Worm (Caenorhabditis elegans) whole organism, L4 larva: Measurements from ENCODE around the gene tsfm-1.

Experiments used
- D1046.2 ChIP-seq: fragments of 200-800 bp; sonication (Bioruptor generic); IDR thresholded peaks from 2 replicates; pipeline ENCODE4 v1.3.6; 2022; ENCODE audit warnings: missing genetic modification characterization, missing compliant biosample characterization
- F37D6.2 ChIP-seq: sonication (generic microtip); optimal IDR thresholded peaks from 2 replicates; lab custom pipeline; 2016; ENCODE audit warnings: mild to moderate bottlenecking, missing genetic modification characterization, missing compliant biosample characterization
- F49E8.2 ChIP-seq: sonication (generic microtip); optimal IDR thresholded peaks from 2 replicates; lab custom pipeline; 2016; ENCODE audit warnings: missing compliant biosample characterization, mild to moderate bottlenecking, missing genetic modification characterization, borderline replicate concordance
- R02D3.7 ChIP-seq: fragments of 150-350 bp; sonication (generic microtip); optimal IDR thresholded peaks from 3 replicates; lab custom pipeline; 2014; ENCODE audit warnings: missing biosample characterization, missing genetic modification characterization
- Y48G9A.11 ChIP-seq: fragments of 200-800 bp; sonication (Bioruptor generic); IDR thresholded peaks from 2 replicates; pipeline ENCODE4 v1.3.6; 2022; ENCODE audit warnings: missing genetic modification reagents, missing genetic modification characterization, missing compliant biosample characterization
- ZK337.2 ChIP-seq: fragments of 200-800 bp; sonication (Bioruptor generic); IDR thresholded peaks from 2 replicates; pipeline ENCODE4 v1.3.6; 2022; ENCODE audit warnings: missing genetic modification reagents, missing genetic modification characterization, missing compliant biosample characterization
- ZK546.5 ChIP-seq, 2 experiments: sonication (generic microtip); optimal IDR thresholded peaks; 2 replicates each; lab custom pipeline; 2017; ENCODE audit warnings: missing biosample characterization in 2 of 2, missing genetic modification characterization in 2 of 2
- aly-2 ChIP-seq: sonication (generic microtip); optimal IDR thresholded peaks from 2 replicates; lab custom pipeline; 2018; ENCODE audit warnings: missing biosample characterization, missing genetic modification characterization
- ama-1 ChIP-seq: fragments of 150-350 bp; optimal IDR thresholded peaks from 2 replicates; lab custom pipeline; 2014; ENCODE audit warnings: inconsistent platforms, mixed read lengths
- ceh-20 ChIP-seq: fragments of 200-800 bp; sonication (Bioruptor generic); IDR thresholded peaks from 2 replicates; pipeline ENCODE4 v1.3.6; 2022; ENCODE audit warnings: missing genetic modification reagents, missing genetic modification characterization, missing compliant biosample characterization
- ceh-28 ChIP-seq: fragments of 150-350 bp; optimal IDR thresholded peaks from 2 replicates; lab custom pipeline; 2014; ENCODE audit warnings: missing biosample characterization, missing genetic modification reagents, missing genetic modification characterization
- ceh-32 ChIP-seq: sonication (generic microtip); optimal IDR thresholded peaks from 2 replicates; lab custom pipeline; 2016; ENCODE audit warnings: mild to moderate bottlenecking, missing genetic modification characterization, missing compliant biosample characterization; ENCODE audit not compliant: poor library complexity
- ceh-82 ChIP-seq: sonication (generic microtip); optimal IDR thresholded peaks from 2 replicates; lab custom pipeline; 2017; ENCODE audit warnings: missing biosample characterization, missing genetic modification characterization
- daf-16 ChIP-seq, 3 experiments: sonication (generic microtip); optimal IDR thresholded peaks; 2 replicates each; lab custom pipeline; 2016 to 2017; ENCODE audit warnings: missing genetic modification characterization in 3 of 3, missing genetic modification reagents in 3 of 3, mild to moderate bottlenecking in 2 of 3, missing compliant biosample characterization in 2 of 3, missing biosample characterization in 1 of 3, moderate library complexity in 1 of 3
- dmd-6 ChIP-seq: fragments of 200-800 bp; sonication (Bioruptor generic); IDR thresholded peaks from 2 replicates; pipeline ENCODE4 v1.3.6; 2022; ENCODE audit warnings: missing genetic modification reagents, missing genetic modification characterization, missing compliant biosample characterization
- dmd-8 ChIP-seq: fragments of 200-800 bp; sonication (Bioruptor generic); IDR thresholded peaks from 2 replicates; pipeline ENCODE4 v1.3.6; 2022; ENCODE audit warnings: missing genetic modification characterization, missing compliant biosample characterization
- dpl-1 ChIP-seq: fragments of 150-350 bp; optimal IDR thresholded peaks from 2 replicates; lab custom pipeline; 2014; ENCODE audit warnings: missing biosample characterization, missing genetic modification reagents, missing genetic modification characterization
- dve-1 ChIP-seq: sonication (generic microtip); optimal IDR thresholded peaks from 2 replicates; lab custom pipeline; 2017; ENCODE audit warnings: antibody characterized with exemption, mild to moderate bottlenecking, missing genetic modification characterization, missing compliant biosample characterization; ENCODE audit not compliant: insufficient read depth
- egl-43 ChIP-seq: fragments of 200-800 bp; sonication (Bioruptor generic); IDR thresholded peaks from 2 replicates; pipeline ENCODE4 v1.3.6; 2022; ENCODE audit warnings: missing genetic modification reagents, missing genetic modification characterization, missing compliant biosample characterization
- fkh-10 ChIP-seq: fragments of 150-350 bp; optimal IDR thresholded peaks from 2 replicates; lab custom pipeline; 2014; ENCODE audit warnings: missing biosample characterization, missing genetic modification reagents, missing genetic modification characterization
- gei-8 ChIP-seq: fragments of 200-800 bp; sonication (Bioruptor generic); optimal IDR thresholded peaks from 2 replicates; lab custom pipeline; 2018; ENCODE audit warnings: mild to moderate bottlenecking, missing genetic modification characterization, missing compliant biosample characterization
- hif-1 ChIP-seq, 2 experiments: sonication (generic microtip); optimal IDR thresholded peaks; 2 replicates each; lab custom pipeline; 2016 to 2017; ENCODE audit warnings: missing compliant biosample characterization in 2 of 2, missing genetic modification characterization in 2 of 2, missing genetic modification reagents in 2 of 2, missing genotype in 2 of 2, mild to moderate bottlenecking in 1 of 2
- jun-1 ChIP-seq: fragments of 150-350 bp; optimal IDR thresholded peaks from 2 replicates; lab custom pipeline; 2014; ENCODE audit warnings: missing biosample characterization, missing genetic modification reagents, missing genetic modification characterization
- lin-1 ChIP-seq: fragments of 200-800 bp; sonication (Bioruptor generic); IDR thresholded peaks from 2 replicates; pipeline ENCODE4 v1.3.6; 2022; ENCODE audit warnings: missing genetic modification reagents, missing genetic modification characterization, missing compliant biosample characterization
- lin-13 ChIP-seq: fragments of 150-350 bp; optimal IDR thresholded peaks from 2 replicates; lab custom pipeline; 2014; ENCODE audit warnings: missing biosample characterization, missing genetic modification reagents, missing genetic modification characterization
- lin-15B ChIP-seq: fragments of 150-350 bp; sonication (generic microtip); optimal IDR thresholded peaks from 3 replicates; lab custom pipeline; 2014; ENCODE audit warnings: missing biosample characterization, missing genetic modification characterization
- lin-29 ChIP-seq: fragments of 200-800 bp; sonication (Bioruptor generic); IDR thresholded peaks from 2 replicates; pipeline ENCODE4 v1.3.6; 2022; ENCODE audit warnings: missing genetic modification reagents, missing genetic modification characterization, missing compliant biosample characterization
- lin-38 ChIP-seq: fragments of 200-800 bp; sonication (Bioruptor generic); IDR thresholded peaks from 2 replicates; pipeline ENCODE4 v1.3.6; 2022; ENCODE audit warnings: missing genetic modification reagents, missing genetic modification characterization, missing compliant biosample characterization
- lin-39 ChIP-seq: fragments of 150-350 bp; optimal IDR thresholded peaks from 2 replicates; lab custom pipeline; 2014; ENCODE audit warnings: missing biosample characterization, missing genetic modification reagents, missing genetic modification characterization
- lir-3 ChIP-seq: sonication (generic microtip); optimal IDR thresholded peaks from 2 replicates; lab custom pipeline; 2016; ENCODE audit warnings: mild to moderate bottlenecking, missing genetic modification characterization, missing compliant biosample characterization
- lsy-2 ChIP-seq, 2 experiments: fragments of 150-350 bp in 1 of 2; sonication (generic microtip) in 1 of 2; optimal IDR thresholded peaks; 2 replicates each; lab custom pipeline; 2014 to 2017; ENCODE audit warnings: missing biosample characterization in 2 of 2, missing genetic modification characterization in 2 of 2
- madf-9 ChIP-seq: fragments of 200-800 bp; sonication (Bioruptor generic); conservative IDR thresholded peaks from 2 replicates; pipeline ENCODE4 v1.3.6; 2022; ENCODE audit warnings: missing genetic modification reagents, missing genetic modification characterization, missing compliant biosample characterization
- mdt-29 ChIP-seq: fragments of 200-800 bp; sonication (Bioruptor generic); IDR thresholded peaks from 2 replicates; pipeline ENCODE4 v1.3.6; 2022; ENCODE audit warnings: missing genetic modification reagents, missing genetic modification characterization, missing compliant biosample characterization
- nhr-102 ChIP-seq: sonication (generic microtip); optimal IDR thresholded peaks from 2 replicates; lab custom pipeline; 2016; ENCODE audit warnings: mild to moderate bottlenecking, missing genetic modification characterization, moderate library complexity, missing compliant biosample characterization
- nhr-111 ChIP-seq: fragments of 200-800 bp; sonication (Bioruptor generic); optimal IDR thresholded peaks from 2 replicates; lab custom pipeline; 2018; ENCODE audit warnings: mild to moderate bottlenecking, missing genetic modification characterization, missing compliant biosample characterization
- nhr-41 ChIP-seq: fragments of 200-800 bp; sonication (Bioruptor generic); IDR thresholded peaks from 2 replicates; pipeline ENCODE4 v1.3.6; 2022; ENCODE audit warnings: missing genetic modification reagents, missing genetic modification characterization, missing compliant biosample characterization
- nhr-48 ChIP-seq: sonication (generic microtip); optimal IDR thresholded peaks from 2 replicates; lab custom pipeline; 2016; ENCODE audit warnings: mild to moderate bottlenecking, missing genetic modification characterization, missing compliant biosample characterization
- nhr-6 ChIP-seq: fragments of 150-350 bp; optimal IDR thresholded peaks from 2 replicates; lab custom pipeline; 2014; ENCODE audit warnings: missing biosample characterization, missing genetic modification characterization
- nhr-77 ChIP-seq: fragments of 150-350 bp; optimal IDR thresholded peaks from 2 replicates; lab custom pipeline; 2014; ENCODE audit warnings: missing biosample characterization, missing genetic modification characterization
- rbr-2 ChIP-seq: sonication (generic microtip); optimal IDR thresholded peaks from 2 replicates; lab custom pipeline; 2016; ENCODE audit warnings: missing genotype, missing genetic modification characterization, missing compliant biosample characterization
- saeg-2 ChIP-seq: fragments of 200-800 bp; sonication (Bioruptor generic); IDR thresholded peaks from 2 replicates; pipeline ENCODE4 v1.3.6; 2022; ENCODE audit warnings: missing genetic modification reagents, missing genetic modification characterization, missing compliant biosample characterization
- set-16 ChIP-seq: fragments of 200-800 bp; sonication (Bioruptor generic); IDR thresholded peaks from 2 replicates; pipeline ENCODE4 v1.3.6; 2022; ENCODE audit warnings: missing genetic modification reagents, missing genetic modification characterization, missing compliant biosample characterization
- snpc-1.2 ChIP-seq: fragments of 200-800 bp; sonication (Bioruptor generic); IDR thresholded peaks from 2 replicates; pipeline ENCODE4 v1.3.6; 2022; ENCODE audit warnings: missing genetic modification reagents, missing genetic modification characterization, missing compliant biosample characterization
- spr-3 ChIP-seq: fragments of 200-800 bp; sonication (Bioruptor generic); optimal IDR thresholded peaks from 2 replicates; lab custom pipeline; 2018; ENCODE audit warnings: mild to moderate bottlenecking, missing genetic modification characterization, missing compliant biosample characterization
- tag-97 ChIP-seq: fragments of 200-800 bp; sonication (Bioruptor generic); IDR thresholded peaks from 2 replicates; pipeline ENCODE4 v1.3.6; 2022; ENCODE audit warnings: missing genetic modification characterization, missing compliant biosample characterization
- unc-130 ChIP-seq: sonication (generic microtip); optimal IDR thresholded peaks from 2 replicates; lab custom pipeline; 2016; ENCODE audit warnings: missing genetic modification reagents, missing genetic modification characterization, missing compliant biosample characterization
- zag-1 ChIP-seq: fragments of 150-350 bp; optimal IDR thresholded peaks from 2 replicates; lab custom pipeline; 2014; ENCODE audit warnings: missing biosample characterization, missing genetic modification characterization
- zfp-2 ChIP-seq: sonication (generic microtip); optimal IDR thresholded peaks from 2 replicates; lab custom pipeline; 2016; ENCODE audit warnings: mild to moderate bottlenecking, missing genetic modification characterization, missing compliant biosample characterization
- zfp-3 ChIP-seq: fragments of 200-800 bp; sonication (Bioruptor generic); conservative IDR thresholded peaks from 2 replicates; pipeline ENCODE4 v1.3.6; 2022; ENCODE audit warnings: missing genetic modification reagents, missing genetic modification characterization, missing compliant biosample characterization
- zip-11 ChIP-seq: fragments of 200-800 bp; sonication (Bioruptor generic); IDR thresholded peaks from 2 replicates; pipeline ENCODE4 v1.3.6; 2022; ENCODE audit warnings: missing genetic modification characterization, missing compliant biosample characterization
- ztf-11 ChIP-seq: fragments of 150-350 bp; optimal IDR thresholded peaks from 2 replicates; lab custom pipeline; 2014; ENCODE audit warnings: missing biosample characterization, missing genetic modification characterization
- ztf-7 ChIP-seq: fragments of 150-350 bp; optimal IDR thresholded peaks from 2 replicates; lab custom pipeline; 2014; ENCODE audit warnings: missing biosample characterization, missing genetic modification characterization

Gene tsfm-1

ce11 chrV:12300166-12300565 is 28.8 kb upstream of the tsfm-1 start (continued):
- TF ChIP-seq ceh-82 (tag; lab: Kevin White, UChicago) (no peak), jun-1 (tag; lab: Kevin White, UChicago) (peak; percentile 49), nhr-41 (no peak), madf-9 (no peak), ama-1 (lab: Kevin White, UChicago) (no peak), lsy-2 (tag; optimal IDR thresholded peaks at IDR 0.05; lab: Kevin White, UChicago) (peak; percentile 52 to 77), lin-29 (GFP tag; lab: Robert Waterston, UW) (no peak), F37D6.2 (tag; lab: Kevin White, UChicago) (no peak), Y48G9A.11 (GFP tag; lab: Robert Waterston, UW) (no peak), lin-38 (GFP tag; lab: Robert Waterston, UW) (0 out of 2 replicates have a peak, but pooled peaks have one; percentile 6), tag-97 (GFP tag; lab: Robert Waterston, UW) (no peak), nhr-48 (tag; lab: Kevin White, UChicago) (peak; percentile 36), mdt-29 (GFP tag; lab: Robert Waterston, UW) (no peak), zfp-3 (GFP tag; lab: Robert Waterston, UW) (no peak), F49E8.2 (tag; lab: Kevin White, UChicago) (no peak), R02D3.7 (tag; lab: Kevin White, UChicago) (no peak), ZK337.2 (GFP tag; lab: Robert Waterston, UW) (no peak), gei-8 (GFP tag; lab: Kevin White, UChicago) (no peak), lir-3 (no peak), set-16 (no peak), nhr-6 (tag; lab: Kevin White, UChicago) (peak; percentile 98), dmd-6 (GFP tag; lab: Robert Waterston, UW) (peak; percentile 68), dmd-8 (no peak), egl-43 (GFP tag; lab: Robert Waterston, UW) (no peak), aly-2 (tag; lab: Kevin White, UChicago) (no peak), saeg-2 (GFP tag; lab: Robert Waterston, UW) (no peak), unc-130 (no peak), rbr-2 (peak; percentile 26), lin-13 (GFP tag; lab: Kevin White, UChicago) (no peak), ZK546.5 (tag; optimal IDR thresholded peaks at IDR 0.05; lab: Kevin White, UChicago) (no peak), lin-39 (tag; lab: Kevin White, UChicago) (no peak), hif-1 (tag; optimal IDR thresholded peaks at IDR 0.05; lab: Kevin White, UChicago) (no peak), zag-1 (no peak), daf-16 (GFP tag; optimal IDR thresholded peaks at IDR 0.05; lab: Kevin White, UChicago) (no peak), daf-16 (tag; optimal IDR thresholded peaks at IDR 0.05; lab: Kevin White, UChicago) (peak; percentile 65), D1046.2 (GFP tag; lab: Robert Waterston, UW) (no peak), lin-15B (tag; lab: Kevin White, UChicago) (no peak), ceh-20 (GFP tag; lab: Robert Waterston, UW) (peak; percentile 48; the same call in 1 of the 2 replicates), lin-1 (GFP tag; lab: Robert Waterston, UW) (no peak), ztf-7 (tag; lab: Kevin White, UChicago) (no peak), zip-11 (no peak), dpl-1 (peak; percentile 30), nhr-102 (tag; lab: Kevin White, UChicago) (peak; percentile 20), nhr-111 (GFP tag; lab: Kevin White, UChicago) (no peak), ztf-11 (no peak), snpc-1.2 (no peak), nhr-77 (tag; lab: Kevin White, UChicago) (peak; percentile 32), dve-1 (tag; lab: Kevin White, UChicago) (peak; percentile 87), ceh-28 (no peak), zfp-2 (tag; lab: Kevin White, UChicago) (no peak), ceh-32 (no peak), spr-3 (no peak), fkh-10 (GFP tag; lab: Kevin White, UChicago) (no peak)
